Fruit fly (Drosophila melanogaster) whole organism, prepupa: ENCODE results near the gene shf.

Source experiments
- Blimp-1 ChIP-seq: fragments of 200-800 bp; sonication (Bioruptor generic); optimal IDR thresholded peaks from 3 replicates; lab custom pipeline; 2017; ENCODE audit warnings: missing biosample characterization, missing genetic modification characterization, mild to moderate bottlenecking, moderate library complexity, missing genetic modification reagents
- CG10631 ChIP-seq: fragments of 200-800 bp; sonication (Bioruptor generic); optimal IDR thresholded peaks from 2 replicates; lab custom pipeline; 2016; ENCODE audit warnings: missing biosample characterization, missing genetic modification characterization
- CG10669 ChIP-seq: fragments of 200-800 bp; sonication (Bioruptor generic); optimal IDR thresholded peaks from 3 replicates; lab custom pipeline; 2018; ENCODE audit warnings: missing biosample characterization, mild to moderate bottlenecking, missing genetic modification characterization, moderate library complexity
- CG11762 ChIP-seq: fragments of 200-800 bp; sonication (Bioruptor generic); optimal IDR thresholded peaks from 3 replicates; lab custom pipeline; 2016; ENCODE audit warnings: missing biosample characterization, missing genetic modification characterization; ENCODE audit not compliant: insufficient read depth
- CG11902 ChIP-seq: fragments of 200-800 bp; sonication (Bioruptor generic); optimal IDR thresholded peaks from 3 replicates; lab custom pipeline; 2016; ENCODE audit warnings: missing biosample characterization, missing genetic modification characterization
- CG15336 ChIP-seq: fragments of 200-800 bp; sonication (Bioruptor generic); IDR thresholded peaks from 2 replicates; pipeline ENCODE4 v1.3.6; 2022; ENCODE audit warnings: missing biosample characterization, missing genetic modification characterization
- CG1621 ChIP-seq: fragments of 200-800 bp; sonication (Bioruptor generic); optimal IDR thresholded peaks from 3 replicates; lab custom pipeline; 2018; ENCODE audit warnings: missing biosample characterization, mild to moderate bottlenecking, missing genetic modification characterization
- CG16779 ChIP-seq: fragments of 200-800 bp; sonication (Bioruptor generic); optimal IDR thresholded peaks from 3 replicates; lab custom pipeline; 2017; ENCODE audit warnings: missing biosample characterization, mild to moderate bottlenecking, missing genetic modification characterization
- CG3032 ChIP-seq: fragments of 200-800 bp; optimal IDR thresholded peaks from 2 replicates; lab custom pipeline; 2019; ENCODE audit warnings: missing biosample characterization, mild to moderate bottlenecking, missing genetic modification characterization, moderate library complexity
- CG31627 ChIP-seq: fragments of 200-800 bp; sonication (Bioruptor generic); optimal IDR thresholded peaks from 3 replicates; lab custom pipeline; 2016; ENCODE audit warnings: missing biosample characterization, missing genetic modification characterization
- CG34406 ChIP-seq: fragments of 200-800 bp; sonication (Bioruptor generic); optimal IDR thresholded peaks from 3 replicates; lab custom pipeline; 2016; ENCODE audit warnings: missing biosample characterization, missing genetic modification characterization
- CG3919 ChIP-seq: fragments of 200-800 bp; sonication (Bioruptor generic); optimal IDR thresholded peaks from 3 replicates; lab custom pipeline; 2016; ENCODE audit warnings: missing biosample characterization, missing genetic modification characterization
- CG4318 ChIP-seq: fragments of 200-800 bp; sonication (Bioruptor generic); optimal IDR thresholded peaks from 3 replicates; lab custom pipeline; 2017; ENCODE audit warnings: missing biosample characterization, mild to moderate bottlenecking, missing genetic modification characterization
- CG6163 ChIP-seq: fragments of 200-800 bp; sonication (Bioruptor generic); IDR thresholded peaks from 3 replicates; pipeline ENCODE4 v1.3.6; 2022; ENCODE audit warnings: missing biosample characterization, missing genetic modification characterization
- CG6276 ChIP-seq: fragments of 200-800 bp; sonication (Bioruptor generic); optimal IDR thresholded peaks from 2 replicates; lab custom pipeline; 2017; ENCODE audit warnings: missing biosample characterization, mild to moderate bottlenecking, missing genetic modification characterization
- CG6792 ChIP-seq: fragments of 200-800 bp; sonication (Bioruptor generic); optimal IDR thresholded peaks from 3 replicates; lab custom pipeline; 2016; ENCODE audit warnings: missing biosample characterization, missing genetic modification characterization
- CG6808 ChIP-seq: fragments of 200-800 bp; sonication (Bioruptor generic); optimal IDR thresholded peaks from 3 replicates; lab custom pipeline; 2017; ENCODE audit warnings: missing biosample characterization, missing genetic modification characterization, mild to moderate bottlenecking, moderate library complexity, missing genetic modification reagents
- CG7368 ChIP-seq: fragments of 200-800 bp; sonication (Bioruptor generic); optimal IDR thresholded peaks from 3 replicates; lab custom pipeline; 2016; ENCODE audit warnings: missing biosample characterization, missing genetic modification characterization
- CG8119 ChIP-seq: fragments of 200-800 bp; sonication (Bioruptor generic); IDR thresholded peaks from 3 replicates; pipeline ENCODE4 v1.3.6; 2022; ENCODE audit warnings: missing biosample characterization, missing genetic modification characterization
- CG8319 ChIP-seq: fragments of 200-800 bp; sonication (Bioruptor generic); optimal IDR thresholded peaks from 3 replicates; lab custom pipeline; 2016; ENCODE audit warnings: missing biosample characterization, missing genetic modification characterization
- CG8632 ChIP-seq: fragments of 200-800 bp; sonication (Bioruptor generic); optimal IDR thresholded peaks from 3 replicates; lab custom pipeline; 2016; ENCODE audit warnings: missing biosample characterization, missing genetic modification characterization
- Eip75B ChIP-seq: fragments of 200-800 bp; sonication (Bioruptor generic); optimal IDR thresholded peaks from 3 replicates; lab custom pipeline; 2016; ENCODE audit warnings: missing biosample characterization, missing genetic modification characterization
- Eip78C ChIP-seq: fragments of 200-800 bp; sonication (Bioruptor generic); peaks from one replicate; lab custom pipeline; 2016; ENCODE audit warnings: missing biosample characterization, missing genetic modification characterization
- Eip93F ChIP-seq: fragments of 200-800 bp; sonication (Bioruptor generic); optimal IDR thresholded peaks from 2 replicates; lab custom pipeline; 2016; ENCODE audit warnings: missing biosample characterization, mild to moderate bottlenecking, missing genetic modification characterization
- Ets21C ChIP-seq: fragments of 200-800 bp; sonication (Bioruptor generic); optimal IDR thresholded peaks from 3 replicates; lab custom pipeline; 2016; ENCODE audit warnings: missing biosample characterization, missing genetic modification characterization
- Ets96B ChIP-seq: fragments of 200-800 bp; optimal IDR thresholded peaks from 2 replicates; lab custom pipeline; 2019; ENCODE audit warnings: missing biosample characterization, mild to moderate bottlenecking, missing genetic modification characterization, moderate library complexity
- Hr38 ChIP-seq: sonication (Bioruptor generic); optimal IDR thresholded peaks from 2 replicates; lab custom pipeline; 2016; ENCODE audit warnings: missing biosample characterization, missing genetic modification characterization
- Hr39 ChIP-seq: fragments of 200-800 bp; sonication (Bioruptor generic); optimal IDR thresholded peaks from 2 replicates; lab custom pipeline; 2016; ENCODE audit warnings: missing biosample characterization, missing genetic modification characterization
- Hr4 ChIP-seq: fragments of 200-800 bp; sonication (Bioruptor generic); optimal IDR thresholded peaks from 3 replicates; lab custom pipeline; 2016; ENCODE audit warnings: missing biosample characterization, missing genetic modification characterization
- Lpt ChIP-seq: fragments of 200-800 bp; sonication (Bioruptor generic); optimal IDR thresholded peaks from 3 replicates; lab custom pipeline; 2016; ENCODE audit warnings: missing biosample characterization, missing genetic modification characterization
- OdsH ChIP-seq: fragments of 200-800 bp; sonication (Bioruptor generic); optimal IDR thresholded peaks from 3 replicates; lab custom pipeline; 2016; ENCODE audit warnings: missing biosample characterization, missing genetic modification characterization
- Sox14 ChIP-seq: fragments of 200-800 bp; sonication (Bioruptor generic); optimal IDR thresholded peaks from 3 replicates; lab custom pipeline; 2016; ENCODE audit warnings: missing biosample characterization, missing genetic modification characterization
- Sox15 ChIP-seq: fragments of 200-800 bp; sonication (Bioruptor generic); optimal IDR thresholded peaks from 3 replicates; lab custom pipeline; 2016; ENCODE audit warnings: missing biosample characterization, missing genetic modification characterization
- cyc ChIP-seq: fragments of 200-800 bp; sonication (Bioruptor generic); optimal IDR thresholded peaks from 3 replicates; lab custom pipeline; 2016; ENCODE audit warnings: missing biosample characterization, missing genetic modification characterization
- dac ChIP-seq: fragments of 200-800 bp; sonication (Bioruptor generic); optimal IDR thresholded peaks from 2 replicates; lab custom pipeline; 2017; ENCODE audit warnings: missing biosample characterization, mild to moderate bottlenecking, missing genetic modification characterization
- esn ChIP-seq: fragments of 200-800 bp; sonication (Bioruptor generic); optimal IDR thresholded peaks from 2 replicates; lab custom pipeline; 2016; ENCODE audit warnings: missing biosample characterization, mild to moderate bottlenecking, missing genetic modification characterization, moderate library complexity
- fd59A ChIP-seq: fragments of 200-800 bp; sonication (Bioruptor generic); optimal IDR thresholded peaks from 2 replicates; lab custom pipeline; 2017; ENCODE audit warnings: missing biosample characterization, mild to moderate bottlenecking, missing genetic modification characterization, missing genetic modification reagents
- fd85E ChIP-seq: fragments of 200-800 bp; sonication (Bioruptor generic); optimal IDR thresholded peaks from 3 replicates; lab custom pipeline; 2016; ENCODE audit warnings: missing biosample characterization, missing genetic modification characterization
- fkh ChIP-seq: fragments of 200-800 bp; sonication (Bioruptor generic); optimal IDR thresholded peaks from 3 replicates; lab custom pipeline; 2017; ENCODE audit warnings: missing biosample characterization, mild to moderate bottlenecking, missing genetic modification characterization, moderate library complexity
- lz ChIP-seq: fragments of 200-800 bp; sonication (Bioruptor generic); optimal IDR thresholded peaks from 3 replicates; lab custom pipeline; 2016; ENCODE audit warnings: missing biosample characterization, missing genetic modification characterization
- net ChIP-seq: fragments of 200-800 bp; sonication (Bioruptor generic); optimal IDR thresholded peaks from 3 replicates; lab custom pipeline; 2016; ENCODE audit warnings: missing biosample characterization, missing genetic modification characterization
- pdm3 ChIP-seq: fragments of 200-800 bp; sonication (Bioruptor generic); optimal IDR thresholded peaks from 3 replicates; lab custom pipeline; 2016; ENCODE audit warnings: missing biosample characterization, missing genetic modification characterization
- spab ChIP-seq: fragments of 200-800 bp; sonication (Bioruptor generic); optimal IDR thresholded peaks from 2 replicates; lab custom pipeline; 2017; ENCODE audit warnings: missing biosample characterization, mild to moderate bottlenecking, missing genetic modification characterization, missing genetic modification reagents
- ss ChIP-seq, 2 experiments: fragments of 200-800 bp; sonication (Bioruptor generic); optimal IDR thresholded peaks; 2 replicates in 1 of 2; 3 replicates in 1 of 2; lab custom pipeline; 2017 to 2018; ENCODE audit warnings: mild to moderate bottlenecking in 2 of 2, missing biosample characterization in 2 of 2, missing genetic modification characterization in 2 of 2, moderate library complexity in 1 of 2
- svp ChIP-seq: fragments of 200-800 bp; sonication (Bioruptor generic); peaks from one replicate; lab custom pipeline; 2016; ENCODE audit warnings: missing biosample characterization, missing genetic modification characterization
- topi ChIP-seq: fragments of 200-800 bp; sonication (Bioruptor generic); optimal IDR thresholded peaks from 3 replicates; lab custom pipeline; 2016; ENCODE audit warnings: missing biosample characterization, missing genetic modification characterization
- vri ChIP-seq: fragments of 200-800 bp; sonication (Bioruptor generic); optimal IDR thresholded peaks from 3 replicates; lab custom pipeline; 2016; ENCODE audit warnings: missing biosample characterization, mild to moderate bottlenecking, missing genetic modification characterization

Gene shf

DNA sequence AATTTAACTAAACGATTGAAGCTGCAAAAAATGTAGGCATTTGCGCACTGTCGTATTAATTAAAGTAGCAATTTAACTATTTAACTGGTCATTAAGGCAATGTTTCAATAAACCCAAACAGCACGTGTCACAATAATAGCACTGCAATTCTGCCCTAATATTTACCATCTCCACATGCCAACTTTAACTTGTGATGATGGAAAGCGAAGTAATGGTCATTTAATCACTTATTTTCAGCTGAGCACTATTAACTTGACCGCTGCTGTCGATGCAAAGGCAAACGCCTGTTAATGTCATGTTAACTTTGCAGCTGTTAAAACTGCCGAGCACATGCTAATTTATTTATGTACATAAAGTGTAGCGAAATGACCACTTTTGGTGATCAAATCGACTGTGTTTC is 14.7 kb upstream of the shf start (continued):
- TF ChIP-seq Lpt (GFP tag; lab: Kevin White, UChicago) (peak; percentile 77), CG31627 (GFP tag; lab: Kevin White, UChicago) (peak; percentile 79), CG3032 (tag; lab: Kevin White, UChicago) (peak; percentile 51), pdm3 (GFP tag; lab: Kevin White, UChicago) (peak; percentile 85), CG6163 (peak; percentile 91), CG3919 (peak; percentile 80), dac (peak; percentile 77), CG1621 (tag; lab: Kevin White, UChicago) (peak; percentile 69), OdsH (GFP tag; lab: Kevin White, UChicago) (peak; percentile 77), topi (GFP tag; lab: Kevin White, UChicago) (peak; percentile 75), Blimp-1 (GFP tag; lab: Kevin White, UChicago) (no peak), CG8632 (GFP tag; lab: Kevin White, UChicago) (peak; percentile 60), CG7368 (GFP tag; lab: Kevin White, UChicago) (peak; percentile 68), CG15336 (GFP tag; lab: Robert Waterston, UW) (peak; percentile 86), Hr39 (GFP tag; lab: Kevin White, UChicago) (peak; percentile 78), CG8319 (peak; percentile 37), fd85E (GFP tag; lab: Kevin White, UChicago) (no peak), Ets21C (GFP tag; lab: Kevin White, UChicago) (peak; percentile 51), CG6792 (GFP tag; lab: Kevin White, UChicago) (peak; percentile 54), Hr4 (GFP tag; lab: Kevin White, UChicago) (peak; percentile 87)

DNA sequence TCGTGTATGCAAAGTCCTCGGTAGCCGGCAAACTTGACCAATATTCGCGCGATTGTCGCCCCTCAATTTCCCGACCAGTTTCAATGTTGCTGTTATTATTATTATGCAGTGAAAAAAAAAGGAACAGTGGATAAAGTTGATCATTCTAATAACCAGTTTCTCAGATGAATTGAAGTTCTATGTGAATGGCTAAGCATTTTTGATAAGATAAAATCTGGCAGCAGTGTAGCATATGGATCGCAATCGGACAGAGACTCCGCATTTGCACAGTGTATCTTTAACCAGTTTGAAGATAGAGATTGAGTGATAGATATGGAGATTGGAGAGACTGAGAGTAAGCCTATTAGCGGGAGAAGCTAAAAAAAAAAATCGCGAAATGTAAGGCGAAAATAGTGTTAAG is 13.9 kb upstream of the shf start:
- TF ChIP-seq CG34406 (GFP tag; lab: Kevin White, UChicago): peak; percentile 56
- peak; percentile 42 for TF ChIP-seq fd59A (GFP tag; lab: Kevin White, UChicago)
- TF ChIP-seq OdsH (GFP tag; lab: Kevin White, UChicago): peak; percentile 85
- TF ChIP-seq Hr4 (GFP tag; lab: Kevin White, UChicago): peak; percentile 97
- peak; percentile 43 for TF ChIP-seq CG16779 (tag; lab: Kevin White, UChicago)
- peak; percentile 56 for TF ChIP-seq esn
- TF ChIP-seq lz (GFP tag; lab: Kevin White, UChicago): peak; percentile 69
- TF ChIP-seq Hr39 (GFP tag; lab: Kevin White, UChicago): peak; percentile 58
- peak; percentile 23 for TF ChIP-seq vri (GFP tag; lab: Kevin White, UChicago)
- peak; percentile 64 for TF ChIP-seq CG31627 (GFP tag; lab: Kevin White, UChicago)
- peak; percentile 66 for TF ChIP-seq CG6792 (GFP tag; lab: Kevin White, UChicago)
- peak; percentile 26 for TF ChIP-seq CG11902 (GFP tag; lab: Kevin White, UChicago)
- TF ChIP-seq CG8319: peak; percentile 58
- peak; percentile 93 for TF ChIP-seq Eip78C (GFP tag; lab: Kevin White, UChicago)
- TF ChIP-seq CG7368 (GFP tag; lab: Kevin White, UChicago): peak; percentile 76
- TF ChIP-seq net (GFP tag; lab: Kevin White, UChicago): peak; percentile 80
- TF ChIP-seq fd85E (GFP tag; lab: Kevin White, UChicago): peak; percentile 26
- TF ChIP-seq CG3919: peak; percentile 85
- peak; percentile 23 for TF ChIP-seq Ets21C (GFP tag; lab: Kevin White, UChicago)
- no peak for TF ChIP-seq Eip93F
- TF ChIP-seq CG6276 (GFP tag; lab: Kevin White, UChicago): peak; percentile 88
- TF ChIP-seq Sox15 (GFP tag; lab: Kevin White, UChicago): peak; percentile 45
- TF ChIP-seq CG15336 (GFP tag; lab: Robert Waterston, UW): peak; percentile 94
- TF ChIP-seq CG10631 (GFP tag; lab: Kevin White, UChicago): peak; percentile 71
- no peak for TF ChIP-seq Ets96B
- peak; percentile 36 for TF ChIP-seq CG6808
- peak; percentile 75 for TF ChIP-seq Hr38 (GFP tag; lab: Kevin White, UChicago)
- TF ChIP-seq CG10669: peak; percentile 45
- peak; percentile 74 for TF ChIP-seq svp
- peak; percentile 75 for TF ChIP-seq Eip75B (GFP tag; lab: Kevin White, UChicago)
- peak; percentile 52 for TF ChIP-seq CG11762
- TF ChIP-seq Blimp-1 (GFP tag; lab: Kevin White, UChicago): no peak
- TF ChIP-seq CG4318 (GFP tag; lab: Kevin White, UChicago): peak; percentile 90
- peak; percentile 25 for TF ChIP-seq spab (GFP tag; lab: Kevin White, UChicago)
- TF ChIP-seq CG8632 (GFP tag; lab: Kevin White, UChicago): peak; percentile 63
- TF ChIP-seq fkh (GFP tag; lab: Kevin White, UChicago): no peak
- peak in 1 of 2 experiments; percentile 32 for TF ChIP-seq ss (GFP tag; optimal IDR thresholded peaks at IDR 0.05; lab: Kevin White, UChicago)
- peak; percentile 93 for TF ChIP-seq CG8119 (GFP tag; lab: Robert Waterston, UW)
- TF ChIP-seq Sox14: peak; percentile 76
- TF ChIP-seq cyc (GFP tag; lab: Kevin White, UChicago): peak; percentile 67
- peak; percentile 90 for TF ChIP-seq Lpt (GFP tag; lab: Kevin White, UChicago)
